Fruit fly (Drosophila melanogaster): Measurements from ENCODE around the gene His3.3B.

Gene His3.3B

DNA sequence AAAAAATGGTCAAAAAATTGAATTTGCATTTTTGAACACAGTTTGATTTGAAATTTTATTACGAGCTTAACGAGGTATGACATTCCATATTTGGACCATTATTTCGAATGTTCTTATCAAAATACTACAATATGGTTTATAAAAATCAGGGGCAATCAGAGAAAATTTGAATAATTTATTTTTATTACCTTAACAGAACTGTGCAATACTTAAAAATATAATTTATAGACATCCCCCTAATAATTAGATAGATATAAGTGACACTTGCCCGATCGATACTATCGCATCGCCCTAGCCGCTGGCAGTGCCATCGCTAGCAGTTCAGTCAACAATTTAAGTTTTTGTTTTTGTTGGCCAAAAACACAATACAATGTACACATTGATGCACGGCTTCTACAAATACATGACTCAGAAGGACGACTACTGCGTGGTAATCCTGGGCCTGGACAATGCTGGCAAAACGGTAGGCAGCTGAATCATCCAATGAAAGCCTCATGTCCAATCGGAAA is 49.6 kb downstream of the His3.3B start, which contains the start of gene Arfrp1 (continued):
- TF ChIP-seq Smox (GFP tag; optimal IDR thresholded peaks at IDR 0.05) (no peak), CG3919 (GFP tag; optimal IDR thresholded peaks at IDR 0.05) (no peak), acj6 (GFP tag; optimal IDR thresholded peaks at IDR 0.05) (no peak), CG8319 (GFP tag; optimal IDR thresholded peaks at IDR 0.05) (no peak), cyc (GFP tag; optimal IDR thresholded peaks at IDR 0.05) (no peak), CG6792 (GFP tag; optimal IDR thresholded peaks at IDR 0.05) (no peak), dac (GFP tag; optimal IDR thresholded peaks at IDR 0.05) (no peak), CG6808 (GFP tag; optimal IDR thresholded peaks at IDR 0.05) (no peak), salr (GFP tag; optimal IDR thresholded peaks at IDR 0.05) (no peak), Eip93F (GFP tag; optimal IDR thresholded peaks at IDR 0.05) (no peak), CG4318 (GFP tag; optimal IDR thresholded peaks at IDR 0.05) (no peak), CG3032 (tag; optimal IDR thresholded peaks at IDR 0.05) (peak; percentile 41), CG8119 (GFP tag; IDR thresholded peaks at IDR 0.05) (no peak), Met (GFP tag; optimal IDR thresholded peaks at IDR 0.05) (no peak), Lpt (GFP tag; optimal IDR thresholded peaks at IDR 0.05) (no peak), CG6163 (GFP tag; IDR thresholded peaks at IDR 0.05) (no peak), vri (GFP tag; optimal IDR thresholded peaks at IDR 0.05) (no peak), CG11294 (GFP tag; IDR thresholded peaks at IDR 0.05) (no peak), CG15336 (GFP tag; IDR thresholded peaks at IDR 0.05) (no peak), fkh (GFP tag; optimal IDR thresholded peaks at IDR 0.05) (peak; percentile 62), lz (GFP tag; optimal IDR thresholded peaks at IDR 0.05) (peak; percentile 9), CG31627 (GFP tag; optimal IDR thresholded peaks at IDR 0.05) (peak; percentile 15), CG32006 (GFP tag; optimal IDR thresholded peaks at IDR 0.05) (no peak), Sox14 (GFP tag; optimal IDR thresholded peaks at IDR 0.05) (peak; percentile 13), eg (GFP tag; IDR thresholded peaks at IDR 0.05) (no peak; the same call in 2 of the 3 replicates)

DNA sequence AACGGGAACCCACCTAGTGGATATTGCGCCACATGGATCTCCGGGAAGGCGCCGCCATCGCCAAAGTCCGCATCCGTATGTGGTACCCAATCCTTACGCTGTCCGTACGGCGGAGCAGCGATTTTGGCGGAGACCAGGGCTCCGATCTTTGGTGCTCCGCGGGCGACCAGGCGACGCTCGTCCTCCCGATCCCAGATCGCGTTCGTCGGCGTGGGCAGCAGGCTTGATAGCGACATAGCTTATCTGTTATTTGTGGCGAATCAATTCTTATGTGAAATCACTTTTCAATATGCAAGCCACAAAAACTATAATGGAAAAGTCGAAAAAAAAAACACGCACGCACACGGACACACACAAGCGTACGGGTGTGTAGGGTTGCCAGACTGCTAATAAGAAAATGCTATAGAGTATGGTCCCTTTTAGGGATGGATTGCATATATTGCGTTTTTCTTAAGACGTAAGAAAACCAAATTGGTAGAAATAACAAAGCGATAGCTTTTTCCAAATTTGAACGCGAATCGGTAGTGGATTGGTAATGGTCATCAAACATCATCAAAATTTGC is 50.2 kb downstream of the His3.3B start, which contains the start of gene Bx42:
Bx42 (minus strand) TSS at position 393 of the 563 bp plus-strand sequence.
- TF ChIP-seq Eip78C (GFP tag) = peak; percentile 45
- TF ChIP-seq Sox14 (GFP tag; optimal IDR thresholded peaks at IDR 0.05) = peak; percentile 16
- TF ChIP-seq CG8319 (GFP tag; optimal IDR thresholded peaks at IDR 0.05) = no peak

DNA sequence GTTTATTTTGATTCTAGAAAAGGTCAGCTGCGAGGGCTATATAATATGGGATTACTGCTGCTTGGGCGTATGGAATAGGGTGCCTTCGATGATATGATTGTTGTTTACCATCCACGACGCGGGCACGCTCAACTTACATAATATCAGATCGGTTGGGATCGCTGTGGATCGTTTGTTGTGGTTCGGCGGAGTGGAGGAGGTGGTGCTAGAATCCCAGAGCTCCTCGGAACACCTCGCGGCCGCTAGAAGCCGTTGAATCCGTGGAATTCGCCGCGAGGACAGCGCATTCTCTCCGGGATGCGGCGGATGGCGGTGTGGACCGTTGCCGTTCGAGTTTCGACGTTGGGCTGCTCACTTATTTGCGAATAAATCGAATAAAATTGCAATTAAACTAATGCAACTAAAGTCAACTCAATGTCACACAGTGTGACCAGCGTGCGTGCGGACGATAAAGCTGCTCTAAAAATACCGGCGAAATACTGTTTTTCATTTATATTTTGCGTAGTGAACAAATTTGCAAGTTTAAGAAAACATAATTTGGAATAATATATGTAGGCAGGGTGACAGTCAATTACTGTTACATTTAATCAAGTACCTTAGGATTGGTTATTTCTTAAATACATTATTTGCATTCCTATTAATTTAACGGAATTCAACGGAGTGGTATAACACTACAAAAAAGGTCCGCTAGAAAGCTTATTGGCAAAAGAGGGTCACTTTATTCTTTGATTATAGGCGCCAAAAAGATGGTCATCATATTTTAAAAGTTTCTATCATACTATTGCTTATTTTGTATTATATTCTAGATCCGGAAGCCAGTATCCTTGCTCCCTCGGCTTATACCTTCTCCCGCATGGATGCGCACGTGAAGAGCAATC is 52.9 kb downstream of the His3.3B start, which contains the start of gene CG7766:
CG7766 (minus strand) TSS at position 432 of the 878 bp plus-strand sequence.
- peak; percentile 87 for TF ChIP-seq vri (GFP tag; optimal IDR thresholded peaks at IDR 0.05)
- TF ChIP-seq svp (GFP tag) = peak; percentile 93
- no peak for TF ChIP-seq Sox15 (GFP tag; optimal IDR thresholded peaks at IDR 0.05)
